Fruit fly (Drosophila melanogaster) whole organism, embryonic: ENCODE results near the gene Est-Q.

ENCODE experiments used
- Ada2b ChIP-seq: fragments of 200-800 bp; sonication (Bioruptor generic); IDR thresholded peaks from 2 replicates; pipeline ENCODE4 v1.3.6; 2022; ENCODE audit warnings: missing biosample characterization, missing genetic modification characterization
- Atf3 ChIP-seq: fragments of 200-800 bp; sonication (Bioruptor generic); optimal IDR thresholded peaks from 3 replicates; lab custom pipeline; 2016; ENCODE audit warnings: missing biosample characterization, missing genetic modification characterization
- B-H1 ChIP-seq: fragments of 200-800 bp; sonication (Bioruptor generic); IDR thresholded peaks from 3 replicates; pipeline ENCODE4 v1.3.6; 2022; ENCODE audit warnings: missing biosample characterization, missing genetic modification characterization
- BtbVII ChIP-seq: fragments of 200-800 bp; sonication (Bioruptor generic); optimal IDR thresholded peaks from 3 replicates; lab custom pipeline; 2017; ENCODE audit warnings: missing biosample characterization, mild to moderate bottlenecking, missing genetic modification characterization
- CG10147 ChIP-seq: fragments of 200-800 bp; sonication (Bioruptor generic); optimal IDR thresholded peaks from 2 replicates; lab custom pipeline; 2019; ENCODE audit warnings: missing biosample characterization, mild to moderate bottlenecking, missing genetic modification characterization, moderate library complexity
- CG10321 ChIP-seq: fragments of 200-800 bp; sonication (Bioruptor generic); IDR thresholded peaks from 2 replicates; pipeline ENCODE4 v1.3.6; 2022; ENCODE audit warnings: missing biosample characterization, missing genetic modification characterization
- CG13296 ChIP-seq: fragments of 200-800 bp; sonication (Bioruptor generic); optimal IDR thresholded peaks from 3 replicates; lab custom pipeline; 2018; ENCODE audit warnings: missing biosample characterization, mild to moderate bottlenecking, missing genetic modification characterization
- CG16863 ChIP-seq: fragments of 200-800 bp; sonication (Bioruptor generic); optimal IDR thresholded peaks from 3 replicates; lab custom pipeline; 2016; ENCODE audit warnings: missing biosample characterization, missing genetic modification characterization
- CG1792 ChIP-seq: fragments of 200-800 bp; sonication (Bioruptor generic); optimal IDR thresholded peaks from 2 replicates; lab custom pipeline; 2016; ENCODE audit warnings: missing biosample characterization, missing genetic modification characterization
- CG2712 ChIP-seq: fragments of 200-800 bp; optimal IDR thresholded peaks from 3 replicates; lab custom pipeline; 2019; ENCODE audit warnings: missing biosample characterization, mild to moderate bottlenecking, missing genetic modification characterization, moderate library complexity
- CG34422 ChIP-seq: fragments of 200-800 bp; sonication (Bioruptor generic); IDR thresholded peaks from 3 replicates; pipeline ENCODE4 v1.3.6; 2022; ENCODE audit warnings: missing biosample characterization, missing genetic modification characterization
- CG4282 ChIP-seq: fragments of 200-800 bp; sonication (Bioruptor generic); optimal IDR thresholded peaks from 2 replicates; lab custom pipeline; 2016; ENCODE audit warnings: missing biosample characterization, missing genetic modification characterization
- CG6854 ChIP-seq: fragments of 200-800 bp; sonication (Bioruptor generic); optimal IDR thresholded peaks from 3 replicates; lab custom pipeline; 2017; ENCODE audit warnings: missing biosample characterization, mild to moderate bottlenecking, missing genetic modification characterization
- CG8290 ChIP-seq, 3 experiments: fragments of 200-800 bp; sonication (Bioruptor generic); optimal IDR thresholded peaks; 2 replicates each; lab custom pipeline; 2016 to 2019; ENCODE audit warnings: missing biosample characterization in 3 of 3, missing genetic modification characterization in 3 of 3, mild to moderate bottlenecking in 2 of 3, moderate library complexity in 1 of 3
- CG8765 ChIP-seq: fragments of 200-800 bp; sonication (Bioruptor generic); IDR thresholded peaks from 2 replicates; pipeline ENCODE4 v1.3.6; 2022; ENCODE audit warnings: missing biosample characterization, missing genetic modification characterization
- CG9609 ChIP-seq: fragments of 200-800 bp; sonication (Bioruptor generic); optimal IDR thresholded peaks from 3 replicates; lab custom pipeline; 2016; ENCODE audit warnings: missing biosample characterization, missing genetic modification characterization
- Dek ChIP-seq: fragments of 200-800 bp; sonication (Bioruptor generic); optimal IDR thresholded peaks from 3 replicates; lab custom pipeline; 2019; ENCODE audit warnings: missing biosample characterization, mild to moderate bottlenecking, missing genetic modification characterization, moderate library complexity
- Dll ChIP-seq: fragments of 200-800 bp; sonication (Bioruptor generic); IDR thresholded peaks from 4 replicates; pipeline ENCODE4 v1.3.6; 2022; ENCODE audit warnings: missing biosample characterization, missing genetic modification characterization; ENCODE audit not compliant: partially characterized antibody
- Hr3 ChIP-seq: fragments of 200-800 bp; sonication (Bioruptor generic); optimal IDR thresholded peaks from 3 replicates; lab custom pipeline; 2016; ENCODE audit warnings: missing biosample characterization, missing genetic modification characterization
- Lhr ChIP-seq: fragments of 200-800 bp; sonication (Bioruptor generic); optimal IDR thresholded peaks from 3 replicates; lab custom pipeline; 2017; ENCODE audit warnings: mild to moderate bottlenecking, missing biosample characterization, missing genetic modification reagents, missing genetic modification characterization
- Max ChIP-seq: fragments of 200-800 bp; sonication (Bioruptor generic); optimal IDR thresholded peaks from 2 replicates; lab custom pipeline; 2016; ENCODE audit warnings: missing biosample characterization, mild to moderate bottlenecking, missing genetic modification characterization
- Myb ChIP-seq: fragments of 200-800 bp; sonication (Bioruptor generic); optimal IDR thresholded peaks from 2 replicates; lab custom pipeline; 2016; ENCODE audit warnings: missing biosample characterization, missing genetic modification characterization
- NFAT ChIP-seq: fragments of 200-800 bp; sonication (Bioruptor generic); IDR thresholded peaks from 2 replicates; pipeline ENCODE4 v1.3.6; 2022; ENCODE audit warnings: missing biosample characterization, missing genetic modification characterization
- Poxn ChIP-seq: fragments of 200-800 bp; sonication (Bioruptor generic); IDR thresholded peaks from 2 replicates; pipeline ENCODE4 v1.3.6; 2022; ENCODE audit warnings: missing biosample characterization, missing genetic modification characterization
- Rx ChIP-seq: fragments of 200-800 bp; sonication (Bioruptor generic); IDR thresholded peaks from 2 replicates; pipeline ENCODE4 v1.3.6; 2022; ENCODE audit warnings: missing biosample characterization, missing genetic modification characterization
- Sox100B ChIP-seq: fragments of 200-800 bp; sonication (Bioruptor generic); optimal IDR thresholded peaks from 3 replicates; lab custom pipeline; 2018; ENCODE audit warnings: missing biosample characterization, mild to moderate bottlenecking, missing genetic modification characterization
- Sry-β ChIP-seq: fragments of 200-800 bp; sonication (Bioruptor generic); optimal IDR thresholded peaks from 2 replicates; lab custom pipeline; 2018; ENCODE audit warnings: missing biosample characterization, mild to moderate bottlenecking, missing genetic modification characterization, moderate library complexity
- Ssrp ChIP-seq: fragments of 200-800 bp; sonication (Bioruptor generic); optimal IDR thresholded peaks from 2 replicates; lab custom pipeline; 2018; ENCODE audit warnings: missing biosample characterization, mild to moderate bottlenecking, missing genetic modification characterization, moderate library complexity
- abd-A ChIP-seq: fragments of 200-800 bp; sonication (Bioruptor generic); optimal IDR thresholded peaks from 3 replicates; lab custom pipeline; 2019; ENCODE audit warnings: missing biosample characterization, mild to moderate bottlenecking, missing genetic modification characterization, moderate library complexity
- cg ChIP-seq: fragments of 200-800 bp; sonication (Bioruptor generic); optimal IDR thresholded peaks from 3 replicates; lab custom pipeline; 2019; ENCODE audit warnings: missing biosample characterization, mild to moderate bottlenecking, missing genetic modification characterization, moderate library complexity
- croc ChIP-seq: fragments of 200-800 bp; sonication (Bioruptor generic); conservative IDR thresholded peaks from 3 replicates; pipeline ENCODE4 v1.3.6; 2022; ENCODE audit warnings: missing biosample characterization, missing genetic modification characterization
- danr ChIP-seq: fragments of 200-800 bp; sonication (Bioruptor generic); IDR thresholded peaks from 2 replicates; pipeline ENCODE4 v1.3.6; 2022; ENCODE audit warnings: missing biosample characterization, missing genetic modification characterization
- eve ChIP-seq, 2 experiments: fragments of >200 bp; optimal IDR thresholded peaks; 2 replicates each; lab custom pipeline; 2017; ENCODE audit warnings: missing biosample characterization in 2 of 2, missing genetic modification characterization in 2 of 2
- gce ChIP-seq: fragments of 200-800 bp; sonication (Bioruptor generic); IDR thresholded peaks from 3 replicates; pipeline ENCODE4 v1.3.6; 2022; ENCODE audit warnings: missing biosample characterization, missing genetic modification characterization
- ind ChIP-seq: fragments of 200-800 bp; sonication (Bioruptor generic); optimal IDR thresholded peaks from 3 replicates; lab custom pipeline; 2016; ENCODE audit warnings: missing biosample characterization, missing genetic modification characterization
- nerfin-2 ChIP-seq: fragments of 200-800 bp; sonication (Bioruptor generic); IDR thresholded peaks from 2 replicates; pipeline ENCODE4 v1.3.6; 2022; ENCODE audit warnings: missing biosample characterization, missing genetic modification characterization; ENCODE audit not compliant: partially characterized antibody
- nom ChIP-seq: fragments of 200-800 bp; sonication (Bioruptor generic); optimal IDR thresholded peaks from 2 replicates; lab custom pipeline; 2017; ENCODE audit warnings: missing biosample characterization, missing genetic modification characterization, mild to moderate bottlenecking, moderate library complexity, missing genetic modification reagents
- pfk ChIP-seq: fragments of 200-800 bp; sonication (Bioruptor generic); optimal IDR thresholded peaks from 2 replicates; lab custom pipeline; 2018; ENCODE audit warnings: missing biosample characterization, mild to moderate bottlenecking, missing genetic modification characterization, moderate library complexity
- psq ChIP-seq: fragments of 200-800 bp; sonication (Bioruptor generic); optimal IDR thresholded peaks from 2 replicates; lab custom pipeline; 2017; ENCODE audit warnings: missing biosample characterization, missing genetic modification characterization
- ranshi ChIP-seq: fragments of 200-800 bp; sonication (Bioruptor generic); IDR thresholded peaks from 2 replicates; pipeline ENCODE4 v1.3.6; 2022; ENCODE audit warnings: missing biosample characterization, missing genetic modification characterization
- row ChIP-seq: fragments of 200-800 bp; sonication (Bioruptor generic); IDR thresholded peaks from 3 replicates; pipeline ENCODE4 v1.3.6; 2022; ENCODE audit warnings: missing biosample characterization, missing genetic modification characterization
- so ChIP-seq: fragments of 200-800 bp; sonication (Bioruptor generic); IDR thresholded peaks from 3 replicates; pipeline ENCODE4 v1.3.6; 2022; ENCODE audit warnings: missing biosample characterization, missing genetic modification characterization
- sqz ChIP-seq: fragments of 200-800 bp; sonication (Bioruptor generic); optimal IDR thresholded peaks from 3 replicates; lab custom pipeline; 2018; ENCODE audit warnings: missing biosample characterization, mild to moderate bottlenecking, missing genetic modification characterization
- trem ChIP-seq: fragments of 200-800 bp; optimal IDR thresholded peaks from 3 replicates; lab custom pipeline; 2019; ENCODE audit warnings: missing biosample characterization, mild to moderate bottlenecking, missing genetic modification characterization, moderate library complexity
- ttk ChIP-seq: fragments of 200-800 bp; sonication (Bioruptor generic); IDR thresholded peaks from 2 replicates; pipeline ENCODE4 v2.1.2; 2022; ENCODE audit warnings: missing biosample characterization, missing genetic modification characterization
- unc-4 ChIP-seq: fragments of 200-800 bp; sonication (Bioruptor generic); IDR thresholded peaks from 2 replicates; pipeline ENCODE4 v1.3.6; 2022; ENCODE audit warnings: missing biosample characterization, missing genetic modification characterization; ENCODE audit not compliant: partially characterized antibody
- yki ChIP-seq: fragments of >200 bp; optimal IDR thresholded peaks from 3 replicates; lab custom pipeline; 2018
- zen2 ChIP-seq: fragments of 200-800 bp; sonication (Bioruptor generic); IDR thresholded peaks from 3 replicates; pipeline ENCODE4 v1.3.6; 2022; ENCODE audit warnings: missing biosample characterization, missing genetic modification characterization; ENCODE audit not compliant: partially characterized antibody

Gene Est-Q

DNA sequence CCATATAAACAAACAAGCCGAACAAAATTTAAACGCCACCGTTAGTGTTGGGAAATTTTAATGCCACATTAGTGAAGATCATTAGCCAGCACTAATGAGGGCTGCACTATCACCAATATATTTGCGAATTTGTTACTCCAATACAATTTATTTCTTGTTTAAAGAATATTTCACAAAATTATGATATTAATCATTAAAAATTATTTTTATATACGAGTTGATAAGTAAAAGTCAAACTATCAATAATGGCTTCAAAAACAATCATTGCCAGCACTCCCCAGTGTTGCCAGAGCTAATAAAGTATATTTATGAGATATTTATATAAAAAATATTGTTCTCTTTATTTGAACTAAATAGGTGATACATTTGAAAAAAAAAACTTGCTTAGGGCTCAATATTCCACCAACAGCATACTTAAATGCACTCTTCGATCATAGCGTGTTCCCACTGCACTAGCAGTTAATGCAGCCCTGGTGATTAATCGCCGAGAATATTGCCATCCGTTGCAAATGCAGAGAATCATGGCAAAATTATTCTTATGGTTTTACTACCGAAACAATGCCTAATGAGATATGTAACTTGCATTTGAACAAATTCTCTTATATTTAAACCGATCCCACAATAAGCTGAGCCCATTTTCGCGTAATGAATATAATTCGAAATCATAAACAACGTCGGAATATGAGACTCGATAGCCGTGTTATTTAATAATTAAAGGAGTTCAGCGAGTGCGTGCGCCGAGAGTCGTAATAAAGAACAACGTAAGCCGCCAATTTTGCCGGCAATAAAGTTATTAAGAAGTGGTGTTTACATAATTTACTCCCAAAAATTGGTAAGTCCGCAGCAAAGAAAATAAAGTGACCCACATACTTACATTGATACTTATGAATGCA, 14.8 kb downstream of the Est-Q start, which contains the start of the genes SAK and Cdk12 (continued):
- TF ChIP-seq so (GFP tag; lab: Robert Waterston, UW) (peak; percentile 87), gce (GFP tag; lab: Robert Waterston, UW) (0 out of 3 replicates have a peak, but pooled peaks have one; percentile 30), nerfin-2 (GFP tag; lab: Robert Waterston, UW) (no peak), CG34422 (GFP tag; lab: Robert Waterston, UW) (peak; percentile 77), CG2712 (tag; lab: Kevin White, UChicago) (peak; percentile 89), zen2 (GFP tag; lab: Robert Waterston, UW) (no peak; the same call in 2 of the 3 replicates), NFAT (GFP tag; lab: Robert Waterston, UW) (peak; percentile 84), abd-A (tag; lab: Kevin White, UChicago) (peak; percentile 77), trem (tag; lab: Kevin White, UChicago) (peak; percentile 78), Lhr (GFP tag; lab: Kevin White, UChicago) (peak; percentile 65), CG16863 (GFP tag; lab: Kevin White, UChicago) (peak; percentile 54), Atf3 (GFP tag; lab: Kevin White, UChicago) (no peak), psq (GFP tag; lab: Kevin White, UChicago) (peak; percentile 63), CG8765 (GFP tag; lab: Robert Waterston, UW) (peak; percentile 67), ind (GFP tag; lab: Kevin White, UChicago) (peak; percentile 86), CG10147 (GFP tag; lab: Kevin White, UChicago) (peak; percentile 82), Max (GFP tag; lab: Kevin White, UChicago) (peak; percentile 82), croc (GFP tag; lab: Robert Waterston, UW) (peak; percentile 50; the same call in 2 of the 3 replicates), ttk (GFP tag; lab: Robert Waterston, UW) (peak; percentile 82), Ssrp (tag; lab: Kevin White, UChicago) (peak; percentile 86), CG4282 (GFP tag; lab: Kevin White, UChicago) (no peak), CG10321 (no peak; the same call in 1 of the 2 replicates), CG13296 (GFP tag; lab: Kevin White, UChicago) (peak; percentile 86), eve (GFP tag; optimal IDR thresholded peaks at IDR 0.05; lab: Kevin White, UChicago) (peak in 1 of 2 experiments; percentile 78), Hr3 (GFP tag; lab: Kevin White, UChicago) (peak; percentile 91), Ada2b (GFP tag; lab: Robert Waterston, UW) (peak; percentile 78; the same call in 1 of the 2 replicates), CG8290 (GFP tag; optimal IDR thresholded peaks at IDR 0.05; lab: Kevin White, UChicago) (peak; percentile 82), CG8290 (tag; optimal IDR thresholded peaks at IDR 0.05; lab: Kevin White, UChicago) (peak; percentile 58 to 62), CG6854 (GFP tag; lab: Kevin White, UChicago) (peak; percentile 55), B-H1 (GFP tag; lab: Robert Waterston, UW) (peak; percentile 61), unc-4 (GFP tag; lab: Robert Waterston, UW) (peak; percentile 37; the same call in 1 of the 2 replicates), Rx (GFP tag; lab: Robert Waterston, UW) (peak; percentile 80), ranshi (GFP tag; lab: Robert Waterston, UW) (peak; percentile 67; the same call in 1 of the 2 replicates), CG9609 (GFP tag; lab: Kevin White, UChicago) (peak; percentile 50), Sox100B (GFP tag; lab: Kevin White, UChicago) (peak; percentile 89), Sry-β (peak; percentile 64), sqz (peak; percentile 76), Poxn (GFP tag; lab: Robert Waterston, UW) (no peak; the same call in 1 of the 2 replicates), danr (GFP tag; lab: Robert Waterston, UW) (peak; percentile 77), pfk (peak; percentile 24), row (GFP tag; lab: Robert Waterston, UW) (peak; percentile 96), CG1792 (GFP tag; lab: Kevin White, UChicago) (peak; percentile 10), yki (lab: Kevin White, UChicago) (no peak), BtbVII (GFP tag; lab: Kevin White, UChicago) (peak; percentile 82), nom (GFP tag; lab: Kevin White, UChicago) (peak; percentile 57), cg (no peak), Dek (tag; lab: Kevin White, UChicago) (peak; percentile 86), Dll (GFP tag; lab: Robert Waterston, UW) (peak; percentile 56; the same call in 2 of the 4 replicates), Myb (GFP tag; lab: Kevin White, UChicago) (peak; percentile 54)
